Worm (Caenorhabditis elegans) whole organism, L1 larva: Measurements from ENCODE around the gene frpr-3.

Experiments used
- ces-1 ChIP-seq: fragments of 150-350 bp; optimal IDR thresholded peaks from 2 replicates; lab custom pipeline; 2014; ENCODE audit warnings: missing biosample characterization, missing genetic modification reagents, missing genetic modification characterization
- egl-27 ChIP-seq, 2 experiments: fragments of 150-350 bp in 1 of 2; sonication (generic microtip); optimal IDR thresholded peaks; 3 replicates each; lab custom pipeline; 2017 to 2018; ENCODE audit warnings: missing biosample characterization in 2 of 2, missing genetic modification characterization in 2 of 2, missing genetic modification reagents in 2 of 2
- elt-3 ChIP-seq, 6 experiments: fragments of 150-350 bp in 1 of 6; sonication (generic microtip); optimal IDR thresholded peaks; 2 replicates each; lab custom pipeline; 2017 to 2018; ENCODE audit warnings: missing biosample characterization in 6 of 6, missing genetic modification characterization in 6 of 6, inconsistent platforms in 1 of 6
- fkh-10 ChIP-seq: sonication (generic microtip); optimal IDR thresholded peaks from 2 replicates; lab custom pipeline; 2017; ENCODE audit warnings: missing biosample characterization, missing genetic modification reagents, missing genetic modification characterization
- hpl-2 ChIP-seq: fragments of 150-350 bp; optimal IDR thresholded peaks from 2 replicates; lab custom pipeline; 2014; ENCODE audit warnings: missing biosample characterization, missing genetic modification reagents, missing genetic modification characterization
- lin-35 ChIP-seq, 2 experiments: fragments of 150-350 bp; optimal IDR thresholded peaks; 2 replicates each; lab custom pipeline; 2014; ENCODE audit warnings: missing biosample characterization in 2 of 2, missing genetic modification characterization in 2 of 2, missing genetic modification reagents in 2 of 2
- lin-39 ChIP-seq: fragments of 150-350 bp; optimal IDR thresholded peaks from 2 replicates; lab custom pipeline; 2014; ENCODE audit warnings: missing biosample characterization, missing genetic modification reagents, missing genetic modification characterization
- lsy-2 ChIP-seq, 2 experiments: fragments of 150-350 bp; optimal IDR thresholded peaks; 2 replicates each; lab custom pipeline; 2014; ENCODE audit warnings: missing biosample characterization in 2 of 2, missing genetic modification characterization in 2 of 2
- mdl-1 ChIP-seq, 2 experiments: fragments of 150-350 bp; optimal IDR thresholded peaks; 2 replicates each; lab custom pipeline; 2014 to 2017; ENCODE audit warnings: missing biosample characterization in 2 of 2, missing genetic modification characterization in 2 of 2, inconsistent platforms in 1 of 2
- nhr-11 ChIP-seq: fragments of 150-350 bp; optimal IDR thresholded peaks from 2 replicates; lab custom pipeline; 2014; ENCODE audit warnings: missing biosample characterization, missing genetic modification characterization
- nhr-28 ChIP-seq: fragments of 150-350 bp; optimal IDR thresholded peaks from 2 replicates; lab custom pipeline; 2014; ENCODE audit warnings: missing biosample characterization, missing genetic modification characterization
- unc-30 ChIP-seq: sonication (generic microtip); optimal IDR thresholded peaks from 2 replicates; lab custom pipeline; 2017; ENCODE audit warnings: missing biosample characterization, missing genetic modification characterization
- unc-62 ChIP-seq: fragments of 150-350 bp; optimal IDR thresholded peaks from 2 replicates; lab custom pipeline; 2014; ENCODE audit warnings: missing biosample characterization, missing genetic modification reagents, missing genetic modification characterization

- no peak for TF ChIP-seq hpl-2 (GFP tag; lab: Kevin White, UChicago)
- TF ChIP-seq lin-39 (tag; lab: Kevin White, UChicago), result no peak
- no peak for TF ChIP-seq fkh-10 (GFP tag; lab: Kevin White, UChicago)
- TF ChIP-seq egl-27 (tag; optimal IDR thresholded peaks at IDR 0.05; lab: Kevin White, UChicago), result no peak
- TF ChIP-seq elt-3 (tag; optimal IDR thresholded peaks at IDR 0.05; lab: Kevin White, UChicago), result no peak
- no peak for TF ChIP-seq lsy-2 (tag; optimal IDR thresholded peaks at IDR 0.05; lab: Kevin White, UChicago)
- no peak for TF ChIP-seq mdl-1 (tag; optimal IDR thresholded peaks at IDR 0.05; lab: Kevin White, UChicago)
- no peak for TF ChIP-seq nhr-28 (tag; lab: Kevin White, UChicago)
- no peak for TF ChIP-seq unc-30
- TF ChIP-seq ces-1 (GFP tag; lab: Kevin White, UChicago), result no peak
- TF ChIP-seq lin-35 (GFP tag; optimal IDR thresholded peaks at IDR 0.05; lab: Kevin White, UChicago), result no peak
- no peak for TF ChIP-seq nhr-11 (tag; lab: Kevin White, UChicago)
- TF ChIP-seq unc-62 (GFP tag; lab: Kevin White, UChicago), result no peak
Observed at ce11 chrV:7785117-7785516, 14.1 kb downstream of the frpr-3 start, which contains the start of gene C26F1.1.
